Fruit fly (Drosophila melanogaster): Measurements from ENCODE around the gene pad.

The pad gene

DNA sequence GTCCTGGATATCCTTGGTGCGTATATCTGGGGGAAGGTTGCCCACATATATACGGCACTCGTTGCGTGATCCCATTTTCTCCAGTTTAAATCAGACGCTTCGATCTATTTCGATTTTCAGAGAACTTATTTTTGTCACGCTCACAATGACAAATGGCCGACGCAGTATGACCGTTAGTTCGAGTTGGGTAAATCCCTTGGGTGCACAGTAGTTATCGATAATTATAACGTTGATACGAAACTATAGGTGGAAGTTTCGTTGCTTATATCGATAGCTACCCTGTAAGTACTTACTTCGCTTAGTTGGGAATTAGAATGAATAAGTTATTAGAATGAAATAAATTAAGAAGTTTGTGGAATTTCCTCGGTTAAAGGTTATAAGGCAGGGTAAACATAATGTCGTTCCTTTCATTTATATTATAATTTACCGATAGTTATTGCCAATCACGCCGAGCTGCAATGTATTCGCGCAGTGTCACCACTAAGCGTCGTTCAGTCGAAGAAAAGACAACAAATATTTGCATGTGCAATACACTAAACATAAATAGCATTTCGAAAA is at the start of gene pad, which contains the start of gene SF2 (continued):
- peak; percentile 79; the same call in 3 of the 4 replicates for TF ChIP-seq Gug (GFP tag; IDR thresholded peaks at IDR 0.05)
- TF ChIP-seq CG6175 (GFP tag; IDR thresholded peaks at IDR 0.05): no peak
- peak; percentile 34 for TF ChIP-seq grn (GFP tag; optimal IDR thresholded peaks at IDR 0.05)
- TF ChIP-seq CG1602 (GFP tag; optimal IDR thresholded peaks at IDR 0.05): peak; percentile 71
- TF ChIP-seq C15 (GFP tag; IDR thresholded peaks at IDR 0.05): no peak
- peak; percentile 70 for TF ChIP-seq CG33213 (GFP tag; optimal IDR thresholded peaks at IDR 0.05)
- TF ChIP-seq twi (tag; optimal IDR thresholded peaks at IDR 0.05): peak; percentile 72
- TF ChIP-seq CG16815 (GFP tag; optimal IDR thresholded peaks at IDR 0.05): peak; percentile 61
- TF ChIP-seq CG4854 (GFP tag; optimal IDR thresholded peaks at IDR 0.05): peak; percentile 60
- no peak for TF ChIP-seq CG6654 (GFP tag; optimal IDR thresholded peaks at IDR 0.05)
- peak; percentile 35 for TF ChIP-seq CG15073 (GFP tag; optimal IDR thresholded peaks at IDR 0.05)
- peak; percentile 54 for TF ChIP-seq CG11723 (GFP tag; optimal IDR thresholded peaks at IDR 0.05)
- peak; percentile 76 for TF ChIP-seq CG7963 (GFP tag; IDR thresholded peaks at IDR 0.05; ENCODE audit: partially characterized antibody)
- TF ChIP-seq Asciz (GFP tag; optimal IDR thresholded peaks at IDR 0.05): peak; percentile 40
- TF ChIP-seq Dip3 (GFP tag; optimal IDR thresholded peaks at IDR 0.05): peak; percentile 73
- peak; percentile 91 for TF ChIP-seq nmo (GFP tag; optimal IDR thresholded peaks at IDR 0.05)
- peak; percentile 55 for TF ChIP-seq gcm2 (GFP tag; optimal IDR thresholded peaks at IDR 0.05)
- TF ChIP-seq CG17186 (GFP tag; optimal IDR thresholded peaks at IDR 0.05): peak; percentile 85
- peak in 1 of 2 experiments; percentile 84 for TF ChIP-seq tll (GFP tag; optimal IDR thresholded peaks at IDR 0.05)
- peak; percentile 87 for TF ChIP-seq Chrac-16 (GFP tag; optimal IDR thresholded peaks at IDR 0.05)
- peak; percentile 41 for TF ChIP-seq CG6254 (GFP tag; optimal IDR thresholded peaks at IDR 0.05)
- TF ChIP-seq CG8281 (tag; optimal IDR thresholded peaks at IDR 0.05): peak; percentile 12
- TF ChIP-seq CG6791 (GFP tag; IDR thresholded peaks at IDR 0.05; ENCODE audit: partially characterized antibody): peak; percentile 80
- TF ChIP-seq wdn (GFP tag; IDR thresholded peaks at IDR 0.05): peak; percentile 73
- TF ChIP-seq az2 (GFP tag; optimal IDR thresholded peaks at IDR 0.05): peak; percentile 76
- TF ChIP-seq dm (GFP tag; optimal IDR thresholded peaks at IDR 0.05): peak; percentile 82
- TF ChIP-seq cas (GFP tag; IDR thresholded peaks at IDR 0.05): no peak
- TF ChIP-seq CG15696 (tag; optimal IDR thresholded peaks at IDR 0.05): peak; percentile 86
- peak; percentile 35 for TF ChIP-seq E2f1 (GFP tag; IDR thresholded peaks at IDR 0.05)
- TF ChIP-seq Hr78 (GFP tag; optimal IDR thresholded peaks at IDR 0.05): no peak
- peak; percentile 69 for TF ChIP-seq caup (GFP tag; optimal IDR thresholded peaks at IDR 0.05; ENCODE audit: severe bottlenecking)
- no peak for TF ChIP-seq CG17612 (GFP tag; IDR thresholded peaks at IDR 0.05)
- peak; percentile 87 for TF ChIP-seq Max (GFP tag; optimal IDR thresholded peaks at IDR 0.05)
- peak; percentile 25 for TF ChIP-seq D19A (tag; optimal IDR thresholded peaks at IDR 0.05)
- no peak for TF ChIP-seq chm (GFP tag; IDR thresholded peaks at IDR 0.05)
- TF ChIP-seq CG1832 (GFP tag; optimal IDR thresholded peaks at IDR 0.05): no peak
- TF ChIP-seq CG16779 (GFP tag; IDR thresholded peaks at IDR 0.05): no peak
- no peak for TF ChIP-seq Hey (tag; optimal IDR thresholded peaks at IDR 0.05)
- peak; percentile 86 for TF ChIP-seq Opbp (GFP tag; IDR thresholded peaks at IDR 0.05; ENCODE audit: partially characterized antibody)
- TF ChIP-seq NC2β (GFP tag; optimal IDR thresholded peaks at IDR 0.05): peak; percentile 69
- TF ChIP-seq esg (GFP tag; conservative IDR thresholded peaks at IDR 0.05): peak; percentile 47; the same call in 1 of the 2 replicates
- TF ChIP-seq cwo (GFP tag; optimal IDR thresholded peaks at IDR 0.05): peak; percentile 34
- TF ChIP-seq Hr51 (GFP tag; optimal IDR thresholded peaks at IDR 0.05): peak; percentile 69 to 78
- peak; percentile 94 for TF ChIP-seq HLH4C (GFP tag; IDR thresholded peaks at IDR 0.05; ENCODE audit: partially characterized antibody)
- TF ChIP-seq CG31388 (GFP tag; optimal IDR thresholded peaks at IDR 0.05): peak; percentile 46
- TF ChIP-seq CG12942 (GFP tag; optimal IDR thresholded peaks at IDR 0.05): peak; percentile 78
- TF ChIP-seq ab (GFP tag; optimal IDR thresholded peaks at IDR 0.05): peak; percentile 5
- peak; percentile 95 for TF ChIP-seq inv (GFP tag; IDR thresholded peaks at IDR 0.05; ENCODE audit: partially characterized antibody)
- TF ChIP-seq Fer1 (GFP tag; optimal IDR thresholded peaks at IDR 0.05): peak; percentile 78
